Worm (Caenorhabditis elegans) whole organism, young adult: ENCODE measurements around the gene flp-8.

Experiments
- T26A5.8 ChIP-seq: sonication (generic microtip); optimal IDR thresholded peaks from 2 replicates; lab custom pipeline; 2016; ENCODE audit warnings: missing genetic modification characterization, missing compliant biosample characterization
- ama-1 ChIP-seq, 3 experiments: fragments of 150-350 bp in 1 of 3; sonication (generic microtip) in 2 of 3; optimal IDR thresholded peaks; 2 replicates each; lab custom pipeline; 2014 to 2018; ENCODE audit warnings: missing biosample characterization in 2 of 3, missing genetic modification characterization in 2 of 3, missing genetic modification reagents in 2 of 3
- die-1 ChIP-seq: sonication (generic microtip); optimal IDR thresholded peaks from 2 replicates; lab custom pipeline; 2016; ENCODE audit warnings: missing genotype, mild to moderate bottlenecking, missing genetic modification characterization, missing compliant biosample characterization
- dox-1 ChIP-seq: fragments of 200-800 bp; sonication (Bioruptor generic); IDR thresholded peaks from 2 replicates; pipeline ENCODE4 v1.3.6; 2022; ENCODE audit warnings: missing genetic modification reagents, missing genetic modification characterization, missing compliant biosample characterization
- dpl-1 ChIP-seq: fragments of 150-350 bp; optimal IDR thresholded peaks from 2 replicates; lab custom pipeline; 2014; ENCODE audit warnings: missing biosample characterization, missing genetic modification reagents, missing genetic modification characterization
- ekl-4 ChIP-seq: fragments of 200-800 bp; sonication (Bioruptor generic); IDR thresholded peaks from 2 replicates; pipeline ENCODE4 v1.3.6; 2022; ENCODE audit warnings: missing genetic modification reagents, missing genetic modification characterization, missing compliant biosample characterization
- madf-3 ChIP-seq: fragments of 200-800 bp; sonication (Bioruptor generic); IDR thresholded peaks from 2 replicates; pipeline ENCODE4 v1.3.6; 2022; ENCODE audit warnings: missing genetic modification reagents, missing genetic modification characterization, missing compliant biosample characterization
- nfya-2 ChIP-seq: fragments of 200-800 bp; sonication (Bioruptor generic); IDR thresholded peaks from 2 replicates; pipeline ENCODE4 v1.3.6; 2022; ENCODE audit warnings: missing genetic modification reagents, missing genetic modification characterization, missing compliant biosample characterization
- pha-4 ChIP-seq: fragments of 150-350 bp; sonication (generic microtip); optimal IDR thresholded peaks from 2 replicates; lab custom pipeline; 2014; ENCODE audit warnings: missing biosample characterization, missing genetic modification reagents, missing genetic modification characterization
- snpc-4 ChIP-seq, 5 experiments: fragments of 150-350 bp in 1 of 5; sonication (generic microtip) in 4 of 5; optimal IDR thresholded peaks; 2 replicates each; lab custom pipeline; 2014 to 2018; ENCODE audit warnings: missing genetic modification characterization in 5 of 5, missing biosample characterization in 3 of 5, antibody characterized with exemption in 2 of 5, mild to moderate bottlenecking in 2 of 5, missing compliant biosample characterization in 2 of 5, missing genotype in 2 of 5, moderate library complexity in 2 of 5, missing genetic modification reagents in 1 of 5
- somi-1 ChIP-seq: fragments of 200-800 bp; sonication (Bioruptor generic); optimal IDR thresholded peaks from 2 replicates; lab custom pipeline; 2018; ENCODE audit warnings: mild to moderate bottlenecking, missing genetic modification characterization, missing compliant biosample characterization
- xnd-1 ChIP-seq: sonication (generic microtip); optimal IDR thresholded peaks from 2 replicates; lab custom pipeline; 2016; ENCODE audit warnings: missing genotype, missing genetic modification reagents, missing genetic modification characterization, missing compliant biosample characterization

- TF ChIP-seq somi-1 (no peak), xnd-1 (tag; lab: Kevin White, UChicago) (no peak), ekl-4 (GFP tag; lab: Robert Waterston, UW) (no peak), nfya-2 (GFP tag; lab: Robert Waterston, UW) (no peak), die-1 (tag; lab: Kevin White, UChicago) (no peak), madf-3 (GFP tag; lab: Robert Waterston, UW) (no peak), dpl-1 (GFP tag; lab: Kevin White, UChicago) (no peak), ama-1 (optimal IDR thresholded peaks at IDR 0.05; lab: Kevin White, UChicago) (no peak), ama-1 (GFP tag; optimal IDR thresholded peaks at IDR 0.05; lab: Kevin White, UChicago) (no peak), pha-4 (no peak), dox-1 (GFP tag; lab: Robert Waterston, UW) (no peak), T26A5.8 (tag; lab: Kevin White, UChicago) (no peak), snpc-4 (GFP tag; optimal IDR thresholded peaks at IDR 0.05; lab: Kevin White, UChicago) (no peak), snpc-4 (tag; optimal IDR thresholded peaks at IDR 0.05; lab: Kevin White, UChicago) (no peak)
Observed at ce11 chrX:14831531-14831930, 49.7 kb upstream of the flp-8 start, which contains the start of gene dpf-2.
